Fruit fly (Drosophila melanogaster) whole organism, embryonic: ENCODE measurements around the gene CG12723.

Experiments used
- Antp ChIP-seq: fragments of 200-800 bp; sonication (Bioruptor generic); optimal IDR thresholded peaks from 3 replicates; lab custom pipeline; 2016; ENCODE audit warnings: missing biosample characterization, missing genetic modification characterization
- CG33213 ChIP-seq: fragments of 200-800 bp; sonication (Bioruptor generic); optimal IDR thresholded peaks from 3 replicates; lab custom pipeline; 2016; ENCODE audit warnings: missing biosample characterization, missing genetic modification characterization
- CG9876 ChIP-seq: fragments of 200-800 bp; sonication (Bioruptor generic); optimal IDR thresholded peaks from 2 replicates; lab custom pipeline; 2016; ENCODE audit warnings: missing biosample characterization, missing genetic modification characterization
- chif ChIP-seq, 2 experiments: fragments of 200-800 bp; sonication (Bioruptor generic); optimal IDR thresholded peaks; 3 replicates each; lab custom pipeline; 2016; ENCODE audit warnings: missing biosample characterization in 2 of 2, missing genetic modification characterization in 2 of 2
- zen ChIP-seq: fragments of 200-800 bp; sonication (Bioruptor generic); optimal IDR thresholded peaks from 3 replicates; lab custom pipeline; 2018; ENCODE audit warnings: missing biosample characterization, mild to moderate bottlenecking, missing genetic modification characterization, moderate library complexity

- TF ChIP-seq CG9876 (GFP tag; lab: Kevin White, UChicago) (no peak), CG33213 (no peak), Antp (GFP tag; lab: Kevin White, UChicago) (no peak), zen (tag; lab: Kevin White, UChicago) (no peak), chif (GFP tag; optimal IDR thresholded peaks at IDR 0.05; lab: Kevin White, UChicago) (no peak)
Measured at dm6 chrX:13192239-13192638, 556 bp upstream of the CG12723 start.
